Worm (Caenorhabditis elegans) whole organism, midembryonic: ENCODE results near the gene F35E12.6.

Source experiments
- T22C8.4 ChIP-seq: fragments of 200-800 bp; sonication (Bioruptor generic); IDR thresholded peaks from 2 replicates; pipeline ENCODE4 v1.3.6; 2022; ENCODE audit warnings: missing genetic modification characterization, missing compliant biosample characterization
- cog-1 ChIP-seq: sonication (generic microtip); optimal IDR thresholded peaks from 2 replicates; lab custom pipeline; 2016; ENCODE audit warnings: missing genetic modification characterization, missing compliant biosample characterization
- flt-1 ChIP-seq: fragments of 200-800 bp; sonication (Bioruptor generic); IDR thresholded peaks from 2 replicates; pipeline ENCODE4 v1.3.6; 2022; ENCODE audit warnings: missing genetic modification characterization, missing compliant biosample characterization
- klf-2 ChIP-seq: fragments of 200-800 bp; sonication (Bioruptor generic); conservative IDR thresholded peaks from 2 replicates; pipeline ENCODE4 v1.3.6; 2022; ENCODE audit warnings: missing genetic modification reagents, missing genetic modification characterization, missing compliant biosample characterization
- med-1 ChIP-seq: sonication (generic microtip); optimal IDR thresholded peaks from 2 replicates; lab custom pipeline; 2017; ENCODE audit warnings: missing genetic modification characterization, mild to moderate bottlenecking, missing compliant biosample characterization, antibody characterized with exemption, missing genetic modification reagents; ENCODE audit not compliant: insufficient read depth
- ref-1 ChIP-seq: fragments of 200-800 bp; sonication (Bioruptor generic); conservative IDR thresholded peaks from 2 replicates; pipeline ENCODE4 v1.3.6; 2022; ENCODE audit warnings: missing genetic modification reagents, missing genetic modification characterization, missing compliant biosample characterization
- tab-1 ChIP-seq: fragments of 200-800 bp; sonication (Bioruptor generic); IDR thresholded peaks from 2 replicates; pipeline ENCODE4 v1.3.6; 2022; ENCODE audit warnings: missing genetic modification characterization, missing compliant biosample characterization
- ztf-23 ChIP-seq: fragments of 200-800 bp; sonication (Bioruptor generic); IDR thresholded peaks from 2 replicates; pipeline ENCODE4 v1.3.6; 2022; ENCODE audit warnings: missing genetic modification reagents, missing genetic modification characterization, missing compliant biosample characterization
- ztf-29 ChIP-seq: fragments of 200-800 bp; sonication (Bioruptor generic); IDR thresholded peaks from 2 replicates; pipeline ENCODE4 v1.3.6; 2022; ENCODE audit warnings: missing genetic modification reagents, missing genetic modification characterization, missing compliant biosample characterization

The F35E12.6 gene

DNA sequence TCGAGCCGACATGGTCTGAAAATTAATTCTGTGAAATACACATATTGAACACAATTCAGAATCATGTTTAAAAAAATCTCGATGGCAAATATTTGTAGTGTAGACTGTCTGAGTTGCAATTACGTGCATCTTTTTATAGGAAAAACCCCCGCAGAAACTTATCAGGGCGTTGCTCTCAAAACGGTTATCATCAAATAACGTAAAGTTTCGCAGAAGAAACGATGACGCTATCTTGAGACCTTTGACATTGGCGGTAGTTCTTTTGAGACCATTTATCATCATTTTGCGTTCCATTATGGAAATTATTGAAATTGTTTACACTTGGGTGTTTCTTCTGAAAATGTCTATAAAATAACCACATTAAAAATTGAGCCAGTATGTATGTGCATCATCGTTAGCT is 5.3 kb downstream of the F35E12.6 start, which contains the start of gene dct-17:
TSS of gene dct-17 (minus strand) at position 23 of the 400 bp plus-strand sequence.
- no peak for TF ChIP-seq T22C8.4 (GFP tag; lab: Robert Waterston, UW)
- TF ChIP-seq klf-2 (GFP tag; lab: Robert Waterston, UW), result no peak
- TF ChIP-seq ztf-29 (GFP tag; lab: Robert Waterston, UW), result no peak
- no peak for TF ChIP-seq cog-1 (tag; lab: Kevin White, UChicago)
- TF ChIP-seq ztf-23, result no peak

DNA sequence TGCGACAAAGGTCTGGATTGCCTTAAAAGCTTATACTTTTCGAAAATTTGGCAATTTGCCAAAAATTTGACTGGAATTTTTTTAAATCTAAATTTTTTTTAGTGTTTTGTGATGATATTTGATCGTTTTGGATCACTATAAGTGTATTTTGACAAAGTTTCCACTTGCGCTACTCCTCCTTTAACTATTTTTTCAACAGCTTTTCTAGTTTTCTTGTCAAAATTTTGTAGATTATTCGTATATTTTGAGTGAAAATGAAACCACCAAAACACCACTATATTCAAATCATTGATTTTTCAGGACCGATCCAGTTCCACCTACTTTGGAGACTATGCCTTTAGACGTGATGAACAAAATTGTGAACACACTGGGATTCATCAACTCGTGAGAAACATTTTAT is 10.5 kb downstream of the F35E12.6 start, which contains the start of gene fbxa-181:
TSS of gene fbxa-181 (plus strand) at position 301 of the 400 bp plus-strand sequence.
- TF ChIP-seq ref-1 (GFP tag; lab: Robert Waterston, UW) (no peak), cog-1 (tag; lab: Kevin White, UChicago) (no peak), flt-1 (GFP tag; lab: Robert Waterston, UW) (no peak), tab-1 (GFP tag; lab: Robert Waterston, UW) (no peak), T22C8.4 (GFP tag; lab: Robert Waterston, UW) (no peak), med-1 (GFP tag; lab: Kevin White, UChicago) (no peak), ztf-23 (no peak), klf-2 (GFP tag; lab: Robert Waterston, UW) (no peak)

DNA sequence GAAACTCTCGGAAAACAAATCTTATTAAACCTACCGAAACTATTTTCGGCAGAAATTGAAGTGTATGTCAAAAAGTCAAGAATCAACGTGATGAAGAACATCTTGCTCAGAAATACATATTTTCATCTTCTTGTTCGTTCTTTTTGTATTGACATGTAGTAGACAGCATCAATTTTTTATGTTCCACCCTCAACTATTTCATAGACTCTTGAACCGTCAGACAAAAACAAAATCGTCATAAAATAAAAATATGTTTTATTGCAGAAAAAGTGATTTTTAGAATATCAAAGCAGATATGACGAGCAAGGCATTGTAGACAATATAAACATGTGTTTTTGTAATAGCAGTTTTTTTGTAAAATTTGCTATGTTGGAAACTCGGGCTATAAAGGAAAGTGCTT is 11.3 kb downstream of the F35E12.6 start, which contains the start of gene F35E12.2:
TSS of gene F35E12.2 (minus strand) at position 101 of the 400 bp plus-strand sequence.
- no peak for TF ChIP-seq ztf-23

DNA sequence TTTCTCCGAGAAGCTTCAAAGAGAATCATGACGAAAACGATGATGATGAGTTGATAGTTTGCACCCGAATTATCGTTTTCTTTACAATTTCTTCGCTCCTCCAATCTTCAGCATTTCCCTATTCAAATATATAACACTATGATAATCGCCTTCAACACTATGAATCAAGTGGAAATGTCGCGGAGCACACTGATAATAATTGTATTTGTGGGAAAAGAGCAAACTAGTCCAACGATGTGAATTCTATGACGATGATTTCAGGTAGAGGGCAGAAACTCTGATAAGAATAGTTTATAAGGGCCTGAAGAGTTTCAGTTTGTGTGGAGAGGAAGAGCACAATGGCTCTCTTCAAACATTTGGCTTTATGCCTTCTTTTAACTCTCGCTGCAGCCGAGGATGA is 19.5 kb downstream of the F35E12.6 start, which contains the start of gene T01D3.6:
TSS of gene T01D3.6 (plus strand) at position 294 of the 400 bp plus-strand sequence.
- TF ChIP-seq cog-1 (tag; lab: Kevin White, UChicago) (no peak), ref-1 (GFP tag; lab: Robert Waterston, UW) (no peak), tab-1 (GFP tag; lab: Robert Waterston, UW) (no peak), T22C8.4 (GFP tag; lab: Robert Waterston, UW) (no peak), ztf-23 (no peak)

DNA sequence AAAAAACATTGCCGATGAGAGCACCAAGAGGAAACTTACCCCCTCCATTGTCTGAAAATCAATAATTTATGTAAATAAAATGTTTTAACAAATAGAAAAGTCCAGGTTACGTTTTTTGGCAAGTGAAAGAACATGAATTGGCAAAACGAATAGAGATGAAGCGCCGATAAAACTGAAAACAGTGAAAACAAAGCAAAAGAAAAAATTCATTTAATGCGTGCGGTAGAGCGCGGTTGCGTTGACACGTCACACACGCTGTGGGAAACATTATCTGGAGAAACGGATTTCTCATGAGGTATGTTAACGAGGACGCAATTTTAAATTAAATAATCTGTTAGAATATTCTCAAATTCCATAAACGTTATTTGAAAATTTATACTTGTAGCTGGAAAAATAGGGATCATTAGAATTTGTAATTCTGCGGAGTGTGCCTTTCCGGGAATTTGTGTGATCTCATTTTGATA is 20.8 kb downstream of the F35E12.6 start, which contains the start of gene zipt-9:
TSS of gene zipt-9 (minus strand) at position 51 of the 464 bp plus-strand sequence.
- peak; percentile 70 for TF ChIP-seq cog-1 (tag; lab: Kevin White, UChicago)
- TF ChIP-seq tab-1 (GFP tag; lab: Robert Waterston, UW), result no peak
- no peak for TF ChIP-seq ztf-29 (GFP tag; lab: Robert Waterston, UW)
- TF ChIP-seq klf-2 (GFP tag; lab: Robert Waterston, UW), result 0 out of 2 replicates have a peak, but pooled peaks have one; percentile 68
- peak; percentile 77; the same call in 1 of the 2 replicates for TF ChIP-seq ztf-23
- TF ChIP-seq flt-1 (GFP tag; lab: Robert Waterston, UW), result no peak; the same call in 1 of the 2 replicates
- no peak for TF ChIP-seq ref-1 (GFP tag; lab: Robert Waterston, UW)
- 0 out of 2 replicates have a peak, but pooled peaks have one; percentile 33 for TF ChIP-seq T22C8.4 (GFP tag; lab: Robert Waterston, UW)
- no peak for TF ChIP-seq med-1 (GFP tag; lab: Kevin White, UChicago)

DNA sequence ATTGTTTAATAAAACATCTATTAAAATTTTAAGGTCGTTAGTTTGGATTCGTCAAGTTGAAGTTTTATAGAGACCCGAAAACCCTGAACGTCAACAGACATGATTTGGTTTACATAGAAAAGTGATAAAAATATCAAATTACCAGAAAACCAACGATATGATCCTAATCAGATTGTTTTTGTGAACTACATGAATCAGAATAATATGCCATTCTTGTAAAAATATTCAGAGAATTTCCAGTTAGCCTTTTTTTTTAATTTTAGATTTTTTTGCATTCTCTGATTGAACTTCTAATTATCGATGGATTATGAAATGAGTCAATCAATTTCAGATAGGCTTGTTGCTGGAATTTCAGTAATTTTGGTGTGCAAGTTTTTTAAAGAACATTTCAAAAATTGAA is 25.0 kb downstream of the F35E12.6 start, which contains the start of gene srx-96:
TSS of gene srx-96 (plus strand) at position 301 of the 400 bp plus-strand sequence.
- TF ChIP-seq ztf-23 (no peak), T22C8.4 (GFP tag; lab: Robert Waterston, UW) (no peak), flt-1 (GFP tag; lab: Robert Waterston, UW) (no peak), klf-2 (GFP tag; lab: Robert Waterston, UW) (no peak), tab-1 (GFP tag; lab: Robert Waterston, UW) (no peak), ztf-29 (GFP tag; lab: Robert Waterston, UW) (no peak), med-1 (GFP tag; lab: Kevin White, UChicago) (no peak), cog-1 (tag; lab: Kevin White, UChicago) (no peak), ref-1 (GFP tag; lab: Robert Waterston, UW) (no peak)

DNA sequence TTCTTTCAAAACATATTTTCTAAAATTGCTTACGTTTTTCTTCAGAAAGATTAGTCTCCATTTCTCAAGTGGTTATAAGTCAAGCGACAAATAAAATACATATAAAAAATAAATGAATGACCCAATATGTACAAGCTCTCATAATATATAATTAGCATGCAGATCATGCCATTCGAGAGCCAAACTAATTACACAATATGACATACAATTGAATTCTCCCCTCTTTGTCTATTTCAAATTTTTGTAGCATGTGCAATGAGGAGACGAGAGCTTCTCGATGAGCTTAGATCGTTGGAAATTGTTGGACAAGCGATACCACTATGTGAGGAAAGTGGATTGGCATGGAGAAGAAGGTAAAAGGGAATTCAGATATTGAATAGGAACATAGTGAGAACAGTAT is 28.8 kb downstream of the F35E12.6 start, which contains the start of gene hlh-34:
TSS of gene hlh-34 (minus strand) at position 101 of the 400 bp plus-strand sequence.
- TF ChIP-seq cog-1 (tag; lab: Kevin White, UChicago) (no peak), ref-1 (GFP tag; lab: Robert Waterston, UW) (no peak), T22C8.4 (GFP tag; lab: Robert Waterston, UW) (no peak), med-1 (GFP tag; lab: Kevin White, UChicago) (no peak), ztf-29 (GFP tag; lab: Robert Waterston, UW) (no peak), ztf-23 (no peak), flt-1 (GFP tag; lab: Robert Waterston, UW) (no peak), tab-1 (GFP tag; lab: Robert Waterston, UW) (no peak), klf-2 (GFP tag; lab: Robert Waterston, UW) (no peak)

DNA sequence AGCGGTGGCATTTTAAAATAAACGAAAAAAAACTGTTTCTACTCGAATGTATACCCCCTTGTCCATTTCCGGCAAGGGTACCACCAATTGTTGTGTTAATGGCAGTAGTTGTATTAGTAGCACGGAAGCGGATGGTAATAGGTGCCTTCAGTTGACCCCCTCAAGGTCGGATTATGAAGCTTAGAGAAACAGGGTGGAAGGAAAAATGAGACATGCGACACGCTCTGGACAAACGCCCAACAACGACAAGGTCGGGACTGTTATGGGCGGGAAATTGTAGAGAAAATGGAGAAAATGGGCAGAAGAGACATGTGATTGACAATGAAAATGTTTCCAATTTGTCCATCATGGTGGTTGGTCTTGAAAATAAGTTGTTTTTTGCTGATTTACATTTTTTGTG is 32.1 kb downstream of the F35E12.6 start, which contains the start of gene T01D3.3:
TSS of gene T01D3.3 (plus strand) at position 312 of the 400 bp plus-strand sequence.
- TF ChIP-seq flt-1 (GFP tag; lab: Robert Waterston, UW) (no peak), klf-2 (GFP tag; lab: Robert Waterston, UW) (no peak), tab-1 (GFP tag; lab: Robert Waterston, UW) (no peak), med-1 (GFP tag; lab: Kevin White, UChicago) (no peak), ref-1 (GFP tag; lab: Robert Waterston, UW) (no peak), ztf-29 (GFP tag; lab: Robert Waterston, UW) (no peak), cog-1 (tag; lab: Kevin White, UChicago) (no peak), T22C8.4 (GFP tag; lab: Robert Waterston, UW) (no peak)

DNA sequence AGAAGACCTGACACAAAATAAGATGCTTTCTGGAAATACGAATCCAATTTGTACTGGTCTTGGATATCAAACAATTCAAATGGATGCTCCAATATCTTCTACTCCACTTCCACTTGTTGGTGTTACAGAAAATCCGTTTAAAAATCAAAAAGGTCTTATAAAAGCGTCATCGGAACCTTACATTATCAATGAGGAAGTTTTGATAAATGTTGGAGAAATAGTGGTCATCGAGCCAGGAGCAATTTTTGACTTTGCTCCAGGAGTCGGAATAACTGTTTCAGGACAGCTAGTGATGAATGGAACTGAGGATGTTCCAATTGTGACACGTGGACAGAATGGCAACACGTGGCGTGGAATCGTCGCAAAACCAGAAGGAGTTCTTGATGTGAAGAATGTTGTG is 41.9 kb downstream of the F35E12.6 start:
- TF ChIP-seq ref-1 (GFP tag; lab: Robert Waterston, UW) (no peak), klf-2 (GFP tag; lab: Robert Waterston, UW) (no peak), flt-1 (GFP tag; lab: Robert Waterston, UW) (no peak), ztf-23 (no peak), tab-1 (GFP tag; lab: Robert Waterston, UW) (no peak)
